Worm (Caenorhabditis elegans) whole organism, L3 larva: ENCODE data around the gene ooc-5.

Experiments
- R02D3.7 ChIP-seq: fragments of 150-350 bp; optimal IDR thresholded peaks from 2 replicates; lab custom pipeline; 2014; ENCODE audit warnings: missing biosample characterization, missing genetic modification characterization
- aly-2 ChIP-seq: fragments of 150-350 bp; optimal IDR thresholded peaks from 2 replicates; lab custom pipeline; 2014; ENCODE audit warnings: missing biosample characterization, missing genetic modification characterization
- ama-1 ChIP-seq: fragments of 150-350 bp; optimal IDR thresholded peaks from 2 replicates; lab custom pipeline; 2018
- ceh-16 ChIP-seq: sonication (generic microtip); optimal IDR thresholded peaks from 2 replicates; lab custom pipeline; 2017; ENCODE audit warnings: missing biosample characterization, missing genetic modification characterization
- ceh-82 ChIP-seq: fragments of 150-350 bp; optimal IDR thresholded peaks from 2 replicates; lab custom pipeline; 2014; ENCODE audit warnings: missing biosample characterization, missing genetic modification characterization
- egl-27 ChIP-seq: sonication (generic microtip); optimal IDR thresholded peaks from 4 replicates; lab custom pipeline; 2017; ENCODE audit warnings: missing biosample characterization, missing genetic modification reagents, missing genetic modification characterization
- egl-5 ChIP-seq: fragments of 150-350 bp; optimal IDR thresholded peaks from 2 replicates; lab custom pipeline; 2017; ENCODE audit warnings: missing biosample characterization, missing genetic modification reagents, missing genetic modification characterization, inconsistent platforms
- elt-1 ChIP-seq: fragments of 150-350 bp; optimal IDR thresholded peaks from 2 replicates; lab custom pipeline; 2014; ENCODE audit warnings: missing biosample characterization, missing genetic modification characterization
- elt-3 ChIP-seq, 3 experiments: fragments of 150-350 bp in 1 of 3; sonication (generic microtip) in 2 of 3; optimal IDR thresholded peaks; 2 replicates in 2 of 3; 4 replicates in 1 of 3; lab custom pipeline; 2014 to 2017; ENCODE audit warnings: missing biosample characterization in 3 of 3, missing genetic modification characterization in 3 of 3
- eor-1 ChIP-seq, 2 experiments: fragments of 150-350 bp; optimal IDR thresholded peaks; 2 replicates each; lab custom pipeline; 2014 to 2018; ENCODE audit warnings: missing biosample characterization in 2 of 2, missing genetic modification characterization in 2 of 2
- fkh-10 ChIP-seq: sonication (generic microtip); optimal IDR thresholded peaks from 2 replicates; lab custom pipeline; 2017; ENCODE audit warnings: missing biosample characterization, missing genetic modification reagents, missing genetic modification characterization
- fkh-2 ChIP-seq: fragments of 150-350 bp; optimal IDR thresholded peaks from 2 replicates; lab custom pipeline; 2014; ENCODE audit warnings: missing biosample characterization, missing genetic modification reagents, missing genetic modification characterization
- jun-1 ChIP-seq: fragments of 150-350 bp; optimal IDR thresholded peaks from 2 replicates; lab custom pipeline; 2014; ENCODE audit warnings: missing biosample characterization, missing genetic modification reagents, missing genetic modification characterization
- lin-39 ChIP-seq: fragments of 150-350 bp; optimal IDR thresholded peaks from 2 replicates; lab custom pipeline; 2018; ENCODE audit warnings: missing biosample characterization, missing genetic modification reagents, missing genetic modification characterization
- lsy-12 ChIP-seq: sonication (generic microtip); optimal IDR thresholded peaks from 2 replicates; lab custom pipeline; 2016; ENCODE audit warnings: mild to moderate bottlenecking, missing genetic modification characterization, missing compliant biosample characterization
- nfya-1 ChIP-seq: sonication (generic microtip); optimal IDR thresholded peaks from 2 replicates; lab custom pipeline; 2017; ENCODE audit warnings: missing genetic modification characterization, mild to moderate bottlenecking, missing compliant biosample characterization, antibody characterized with exemption, moderate library complexity; ENCODE audit not compliant: insufficient read depth
- nhr-11 ChIP-seq: fragments of 150-350 bp; optimal IDR thresholded peaks from 2 replicates; lab custom pipeline; 2014; ENCODE audit warnings: missing biosample characterization, missing genetic modification characterization
- nhr-12 ChIP-seq: fragments of 150-350 bp; optimal IDR thresholded peaks from 2 replicates; lab custom pipeline; 2014; ENCODE audit warnings: missing biosample characterization, missing genetic modification characterization
- nhr-23 ChIP-seq: fragments of 150-350 bp; optimal IDR thresholded peaks from 2 replicates; lab custom pipeline; 2014; ENCODE audit warnings: missing biosample characterization, missing genetic modification reagents, missing genetic modification characterization
- nhr-237 ChIP-seq: fragments of 150-350 bp; optimal IDR thresholded peaks from 2 replicates; lab custom pipeline; 2014; ENCODE audit warnings: missing biosample characterization, missing genetic modification characterization
- nhr-25 ChIP-seq: sonication (generic microtip); optimal IDR thresholded peaks from 2 replicates; lab custom pipeline; 2017; ENCODE audit warnings: missing biosample characterization, missing genetic modification characterization
- nhr-28 ChIP-seq: fragments of 150-350 bp; optimal IDR thresholded peaks from 2 replicates; lab custom pipeline; 2014; ENCODE audit warnings: missing biosample characterization, missing genetic modification characterization
- nhr-43 ChIP-seq: sonication (generic microtip); optimal IDR thresholded peaks from 2 replicates; lab custom pipeline; 2016; ENCODE audit warnings: mild to moderate bottlenecking, missing genetic modification characterization, missing compliant biosample characterization; ENCODE audit not compliant: poor library complexity, severe bottlenecking
- nhr-76 ChIP-seq: fragments of 150-350 bp; sonication (generic microtip); optimal IDR thresholded peaks from 5 replicates; lab custom pipeline; 2014; ENCODE audit warnings: missing biosample characterization, missing genetic modification characterization
- pha-4 ChIP-seq: fragments of 150-350 bp; optimal IDR thresholded peaks from 2 replicates; lab custom pipeline; 2014; ENCODE audit warnings: missing biosample characterization, missing genetic modification reagents, missing genetic modification characterization
- sea-2 ChIP-seq: fragments of 150-350 bp; sonication (generic microtip); optimal IDR thresholded peaks from 4 replicates; lab custom pipeline; 2014; ENCODE audit warnings: missing biosample characterization, missing genetic modification reagents, missing genetic modification characterization
- skn-1 ChIP-seq: fragments of 150-350 bp; optimal IDR thresholded peaks from 2 replicates; lab custom pipeline; 2014; ENCODE audit warnings: missing biosample characterization, missing genetic modification characterization
- snpc-4 ChIP-seq: fragments of 150-350 bp; optimal IDR thresholded peaks from 2 replicates; lab custom pipeline; 2014; ENCODE audit warnings: missing biosample characterization, missing genetic modification characterization
- zag-1 ChIP-seq: fragments of 150-350 bp; optimal IDR thresholded peaks from 2 replicates; lab custom pipeline; 2014; ENCODE audit warnings: missing biosample characterization, missing genetic modification characterization
- ztf-11 ChIP-seq: fragments of 150-350 bp; optimal IDR thresholded peaks from 2 replicates; lab custom pipeline; 2014; ENCODE audit warnings: missing biosample characterization, missing genetic modification characterization
- ztf-4 ChIP-seq: fragments of 150-350 bp; optimal IDR thresholded peaks from 2 replicates; lab custom pipeline; 2014; ENCODE audit warnings: missing biosample characterization, missing genetic modification characterization

ooc-5 gene

ce11 chrII:9029218-9029672 lies 36.3 kb downstream of the ooc-5 start, which contains the start of gene F37B12.1:
Gene F37B12.1, minus strand, starts transcription at chrII:9029268.
- no peak for TF ChIP-seq nhr-11 (tag; lab: Kevin White, UChicago)
- no peak for TF ChIP-seq ztf-4 (tag; lab: Kevin White, UChicago)
- no peak for TF ChIP-seq elt-3 (tag; optimal IDR thresholded peaks at IDR 0.05; lab: Kevin White, UChicago)
- no peak for TF ChIP-seq R02D3.7
- peak; percentile 2 for TF ChIP-seq ama-1 (lab: Kevin White, UChicago)
- no peak for TF ChIP-seq nfya-1 (tag; lab: Kevin White, UChicago)
- no peak for TF ChIP-seq eor-1 (tag; optimal IDR thresholded peaks at IDR 0.05; lab: Kevin White, UChicago)
- TF ChIP-seq, all 47 proteins: peak for 1

ce11 chrII:9031891-9032290 lies 38.9 kb downstream of the ooc-5 start:
- TF ChIP-seq nhr-25 (tag; lab: Kevin White, UChicago) = no peak
- TF ChIP-seq nhr-23 = peak; percentile 57

- TF ChIP-seq nhr-25 (tag; lab: Kevin White, UChicago) (peak; percentile 11), nhr-76 (tag; lab: Kevin White, UChicago) (no peak), fkh-10 (GFP tag; lab: Kevin White, UChicago) (no peak), nhr-11 (tag; lab: Kevin White, UChicago) (no peak), snpc-4 (tag; lab: Kevin White, UChicago) (no peak), zag-1 (tag; lab: Kevin White, UChicago) (no peak), elt-1 (tag; lab: Kevin White, UChicago) (no peak), nhr-23 (peak; percentile 27), nhr-12 (tag; lab: Kevin White, UChicago) (no peak), aly-2 (tag; lab: Kevin White, UChicago) (no peak), elt-3 (tag; optimal IDR thresholded peaks at IDR 0.05; lab: Kevin White, UChicago) (no peak), ceh-82 (tag; lab: Kevin White, UChicago) (no peak)
- TF ChIP-seq, all 47 proteins: peak for 2
Measured at ce11 chrII:9033034-9033433, 40.1 kb downstream of the ooc-5 start.

- TF ChIP-seq nhr-28 (tag; lab: Kevin White, UChicago) (no peak), jun-1 (tag; lab: Kevin White, UChicago) (no peak), egl-27 (no peak), fkh-2 (tag; lab: Kevin White, UChicago) (no peak), fkh-10 (GFP tag; lab: Kevin White, UChicago) (no peak), pha-4 (no peak), nhr-12 (tag; lab: Kevin White, UChicago) (no peak), nhr-23 (no peak), ztf-4 (tag; lab: Kevin White, UChicago) (no peak), sea-2 (GFP tag; lab: Kevin White, UChicago) (no peak), nhr-43 (tag; lab: Kevin White, UChicago) (no peak), nhr-237 (tag; lab: Kevin White, UChicago) (no peak), lin-39 (tag; lab: Kevin White, UChicago) (no peak), egl-5 (no peak), lsy-12 (tag; lab: Kevin White, UChicago) (no peak), nhr-76 (tag; lab: Kevin White, UChicago) (no peak), ztf-11 (tag; lab: Kevin White, UChicago) (no peak), ceh-16 (tag; lab: Kevin White, UChicago) (no peak), elt-1 (tag; lab: Kevin White, UChicago) (no peak), snpc-4 (tag; lab: Kevin White, UChicago) (no peak)
Measured at ce11 chrII:9038201-9038600, 45.2 kb downstream of the ooc-5 start, which contains the start of gene gcs-1. Gene gcs-1, minus strand, starts transcription at chrII:9038301.

- TF ChIP-seq skn-1 (tag; lab: Kevin White, UChicago) (peak; percentile 96), pha-4 (peak; percentile 22), nhr-25 (tag; lab: Kevin White, UChicago) (no peak), elt-1 (tag; lab: Kevin White, UChicago) (no peak), aly-2 (tag; lab: Kevin White, UChicago) (no peak), egl-27 (no peak), lsy-12 (tag; lab: Kevin White, UChicago) (no peak), nhr-28 (tag; lab: Kevin White, UChicago) (no peak)
- TF ChIP-seq, all 47 proteins: peak for 2
Measured at ce11 chrII:9038736-9039135, 45.8 kb downstream of the ooc-5 start.
